Fruit fly (Drosophila melanogaster) whole organism, embryonic: ENCODE data around the gene isoQC.
A peak's percentile ranks its signal among the peaks of the same experiment; 100 is the strongest.

Experiments used
- Asciz ChIP-seq: fragments of 200-800 bp; sonication (Bioruptor generic); optimal IDR thresholded peaks from 2 replicates; lab custom pipeline; 2017; ENCODE audit warnings: missing biosample characterization, mild to moderate bottlenecking, missing genetic modification characterization, missing genetic modification reagents
- CG11398 ChIP-seq: fragments of 200-800 bp; sonication (Bioruptor generic); optimal IDR thresholded peaks from 2 replicates; lab custom pipeline; 2016; ENCODE audit warnings: missing biosample characterization, missing genetic modification characterization
- CG11696 ChIP-seq: fragments of 200-800 bp; sonication (Bioruptor generic); IDR thresholded peaks from 2 replicates; pipeline ENCODE4 v1.3.6; 2022; ENCODE audit warnings: missing biosample characterization, missing genetic modification characterization
- CG12219 ChIP-seq: fragments of 200-800 bp; sonication (Bioruptor generic); optimal IDR thresholded peaks from 3 replicates; lab custom pipeline; 2018; ENCODE audit warnings: missing biosample characterization, mild to moderate bottlenecking, missing genetic modification characterization
- CG15011 ChIP-seq: fragments of 200-800 bp; sonication (Bioruptor generic); optimal IDR thresholded peaks from 3 replicates; lab custom pipeline; 2018; ENCODE audit warnings: missing biosample characterization, mild to moderate bottlenecking, missing genetic modification characterization
- CG15269 ChIP-seq: fragments of 200-800 bp; sonication (Bioruptor generic); optimal IDR thresholded peaks from 2 replicates; lab custom pipeline; 2018; ENCODE audit warnings: missing biosample characterization, mild to moderate bottlenecking, missing genetic modification characterization, moderate library complexity
- CG15601 ChIP-seq: fragments of 200-800 bp; sonication (Bioruptor generic); optimal IDR thresholded peaks from 3 replicates; lab custom pipeline; 2019; ENCODE audit warnings: missing biosample characterization, mild to moderate bottlenecking, missing genetic modification characterization, moderate library complexity
- CG15696 ChIP-seq: fragments of 200-800 bp; sonication (Bioruptor generic); optimal IDR thresholded peaks from 2 replicates; lab custom pipeline; 2019; ENCODE audit warnings: missing biosample characterization, mild to moderate bottlenecking, missing genetic modification characterization, moderate library complexity
- CG1603 ChIP-seq: fragments of 200-800 bp; sonication (Bioruptor generic); optimal IDR thresholded peaks from 2 replicates; lab custom pipeline; 2019; ENCODE audit warnings: missing biosample characterization, mild to moderate bottlenecking, missing genetic modification characterization, moderate library complexity
- CG17359 ChIP-seq: fragments of 200-800 bp; sonication (Bioruptor generic); optimal IDR thresholded peaks from 3 replicates; lab custom pipeline; 2018; ENCODE audit warnings: missing biosample characterization, mild to moderate bottlenecking, missing genetic modification characterization, moderate library complexity
- CG17568 ChIP-seq: fragments of 200-800 bp; sonication (Bioruptor generic); optimal IDR thresholded peaks from 2 replicates; lab custom pipeline; 2018; ENCODE audit warnings: missing biosample characterization, mild to moderate bottlenecking, missing genetic modification characterization, moderate library complexity
- CG18619 ChIP-seq: fragments of 200-800 bp; sonication (Bioruptor generic); optimal IDR thresholded peaks from 3 replicates; lab custom pipeline; 2017; ENCODE audit warnings: missing biosample characterization, mild to moderate bottlenecking, missing genetic modification characterization
- CG30431 ChIP-seq: fragments of 200-800 bp; sonication (Bioruptor generic); optimal IDR thresholded peaks from 2 replicates; lab custom pipeline; 2017; ENCODE audit warnings: missing biosample characterization, missing genetic modification characterization
- CG3163 ChIP-seq: fragments of 200-800 bp; sonication (Bioruptor generic); optimal IDR thresholded peaks from 3 replicates; lab custom pipeline; 2016; ENCODE audit warnings: missing biosample characterization, missing genetic modification characterization
- CG32772 ChIP-seq: fragments of 200-800 bp; sonication (Bioruptor generic); IDR thresholded peaks from 2 replicates; pipeline ENCODE4 v1.3.6; 2022; ENCODE audit warnings: missing biosample characterization, missing genetic modification characterization
- CG3281 ChIP-seq: fragments of 200-800 bp; sonication (Bioruptor generic); optimal IDR thresholded peaks from 3 replicates; lab custom pipeline; 2017; ENCODE audit warnings: missing biosample characterization, mild to moderate bottlenecking, missing genetic modification characterization
- CG3407 ChIP-seq: fragments of 200-800 bp; sonication (Bioruptor generic); optimal IDR thresholded peaks from 2 replicates; lab custom pipeline; 2018; ENCODE audit warnings: missing biosample characterization, mild to moderate bottlenecking, missing genetic modification characterization
- CG4854 ChIP-seq: fragments of 200-800 bp; sonication (Bioruptor generic); optimal IDR thresholded peaks from 2 replicates; lab custom pipeline; 2016; ENCODE audit warnings: missing biosample characterization, missing genetic modification characterization, inconsistent platforms
- CG6683 ChIP-seq: fragments of 200-800 bp; sonication (Bioruptor generic); optimal IDR thresholded peaks from 2 replicates; lab custom pipeline; 2017; ENCODE audit warnings: missing biosample characterization, mild to moderate bottlenecking, missing genetic modification characterization, missing genetic modification reagents
- CG8089 ChIP-seq: fragments of 200-800 bp; sonication (Bioruptor generic); optimal IDR thresholded peaks from 3 replicates; lab custom pipeline; 2016; ENCODE audit warnings: missing biosample characterization, missing genetic modification characterization
- CG8924 ChIP-seq: fragments of 200-800 bp; optimal IDR thresholded peaks from 3 replicates; lab custom pipeline; 2019; ENCODE audit warnings: missing biosample characterization, mild to moderate bottlenecking, missing genetic modification characterization, moderate library complexity
- CoRest ChIP-seq: fragments of 200-800 bp; sonication (Bioruptor generic); optimal IDR thresholded peaks from 3 replicates; lab custom pipeline; 2018; ENCODE audit warnings: missing biosample characterization, mild to moderate bottlenecking, missing genetic modification characterization, moderate library complexity
- CrebB ChIP-seq: fragments of 200-800 bp; sonication (Bioruptor generic); optimal IDR thresholded peaks from 3 replicates; lab custom pipeline; 2018; ENCODE audit warnings: missing biosample characterization, mild to moderate bottlenecking, missing genetic modification characterization
- D19B ChIP-seq: fragments of 200-800 bp; sonication (Bioruptor generic); optimal IDR thresholded peaks from 2 replicates; lab custom pipeline; 2017; ENCODE audit warnings: missing biosample characterization, mild to moderate bottlenecking, missing genetic modification characterization
- Eip74EF ChIP-seq, 2 experiments: fragments of 200-800 bp in 1 of 2; fragments of >200 bp in 1 of 2; sonication (Bioruptor generic) in 1 of 2; optimal IDR thresholded peaks; 2 replicates each; lab custom pipeline; 2017 to 2019; ENCODE audit warnings: missing biosample characterization in 2 of 2, missing genetic modification characterization in 2 of 2, mild to moderate bottlenecking in 1 of 2, moderate library complexity in 1 of 2
- Fer1 ChIP-seq: fragments of 200-800 bp; sonication (Bioruptor generic); optimal IDR thresholded peaks from 2 replicates; lab custom pipeline; 2017; ENCODE audit warnings: missing biosample characterization, mild to moderate bottlenecking, missing genetic modification characterization
- Hey ChIP-seq: fragments of 200-800 bp; sonication (Bioruptor generic); optimal IDR thresholded peaks from 3 replicates; lab custom pipeline; 2018; ENCODE audit warnings: missing biosample characterization, mild to moderate bottlenecking, missing genetic modification characterization
- Hr51 ChIP-seq, 2 experiments: fragments of 200-800 bp; sonication (Bioruptor generic); optimal IDR thresholded peaks; 2 replicates in 1 of 2; 3 replicates in 1 of 2; lab custom pipeline; 2016 to 2018; ENCODE audit warnings: missing biosample characterization in 2 of 2, missing genetic modification characterization in 2 of 2, mild to moderate bottlenecking in 1 of 2, moderate library complexity in 1 of 2
- Kr ChIP-seq: fragments of 200-800 bp; sonication (Bioruptor generic); optimal IDR thresholded peaks from 2 replicates; lab custom pipeline; 2017; ENCODE audit warnings: missing biosample characterization, mild to moderate bottlenecking, missing genetic modification characterization
- Oli ChIP-seq: fragments of 200-800 bp; sonication (Bioruptor generic); optimal IDR thresholded peaks from 2 replicates; lab custom pipeline; 2018; ENCODE audit warnings: missing biosample characterization, mild to moderate bottlenecking, missing genetic modification characterization, moderate library complexity
- Rfx ChIP-seq: fragments of 200-800 bp; sonication (Bioruptor generic); IDR thresholded peaks from 2 replicates; pipeline ENCODE4 v1.3.6; 2022; ENCODE audit warnings: missing biosample characterization, missing genetic modification characterization
- Sox100B ChIP-seq: fragments of 200-800 bp; sonication (Bioruptor generic); optimal IDR thresholded peaks from 3 replicates; lab custom pipeline; 2018; ENCODE audit warnings: missing biosample characterization, mild to moderate bottlenecking, missing genetic modification characterization
- Sry-β ChIP-seq: fragments of 200-800 bp; sonication (Bioruptor generic); optimal IDR thresholded peaks from 2 replicates; lab custom pipeline; 2018; ENCODE audit warnings: missing biosample characterization, mild to moderate bottlenecking, missing genetic modification characterization, moderate library complexity
- Xrp1 ChIP-seq: fragments of 200-800 bp; sonication (Bioruptor generic); IDR thresholded peaks from 2 replicates; pipeline ENCODE4 v1.3.6; 2022; ENCODE audit warnings: missing biosample characterization, missing genetic modification characterization
- ap ChIP-seq: fragments of 200-800 bp; sonication (Bioruptor generic); IDR thresholded peaks from 2 replicates; pipeline ENCODE4 v1.3.6; 2022; ENCODE audit warnings: missing biosample characterization, missing genetic modification characterization
- bowl ChIP-seq: fragments of 200-800 bp; sonication (Bioruptor generic); IDR thresholded peaks from 2 replicates; pipeline ENCODE4 v1.3.6; 2022; ENCODE audit warnings: missing biosample characterization, missing genetic modification characterization
- eyg ChIP-seq: fragments of 200-800 bp; sonication (Bioruptor generic); optimal IDR thresholded peaks from 3 replicates; lab custom pipeline; 2016; ENCODE audit warnings: missing biosample characterization, missing genetic modification characterization
- gcm ChIP-seq: fragments of 200-800 bp; sonication (Bioruptor generic); optimal IDR thresholded peaks from 2 replicates; lab custom pipeline; 2019; ENCODE audit warnings: missing biosample characterization, mild to moderate bottlenecking, missing genetic modification characterization, moderate library complexity
- gfzf ChIP-seq: fragments of 200-800 bp; sonication (Bioruptor generic); optimal IDR thresholded peaks from 2 replicates; lab custom pipeline; 2016; ENCODE audit warnings: missing biosample characterization, mild to moderate bottlenecking, missing genetic modification characterization, moderate library complexity
- lbe ChIP-seq: fragments of 200-800 bp; sonication (Bioruptor generic); optimal IDR thresholded peaks from 2 replicates; lab custom pipeline; 2016; ENCODE audit warnings: missing biosample characterization, mild to moderate bottlenecking, missing genetic modification characterization
- otp ChIP-seq: fragments of 200-800 bp; sonication (Bioruptor generic); IDR thresholded peaks from 3 replicates; pipeline ENCODE4, ENCODE4 v1.3.6; 2022; ENCODE audit warnings: missing biosample characterization, missing genetic modification characterization
- pb ChIP-seq: fragments of 200-800 bp; sonication (Bioruptor generic); optimal IDR thresholded peaks from 3 replicates; lab custom pipeline; 2016; ENCODE audit warnings: missing biosample characterization, missing genetic modification characterization
- psq ChIP-seq: fragments of 200-800 bp; sonication (Bioruptor generic); optimal IDR thresholded peaks from 2 replicates; lab custom pipeline; 2017; ENCODE audit warnings: missing biosample characterization, missing genetic modification characterization
- ranshi ChIP-seq: fragments of 200-800 bp; sonication (Bioruptor generic); IDR thresholded peaks from 2 replicates; pipeline ENCODE4 v1.3.6; 2022; ENCODE audit warnings: missing biosample characterization, missing genetic modification characterization
- salm ChIP-seq: fragments of 200-800 bp; sonication (Bioruptor generic); optimal IDR thresholded peaks from 2 replicates; lab custom pipeline; 2018; ENCODE audit warnings: missing biosample characterization, mild to moderate bottlenecking, missing genetic modification characterization
- sd ChIP-seq: fragments of 200-800 bp; sonication (Bioruptor generic); optimal IDR thresholded peaks from 3 replicates; lab custom pipeline; 2018; ENCODE audit warnings: missing biosample characterization, mild to moderate bottlenecking, missing genetic modification characterization, moderate library complexity
- seq ChIP-seq: fragments of 200-800 bp; sonication (Bioruptor generic); IDR thresholded peaks from 2 replicates; pipeline ENCODE4 v1.3.6; 2022; ENCODE audit warnings: missing biosample characterization, missing genetic modification characterization
- sob ChIP-seq: fragments of 200-800 bp; sonication (Bioruptor generic); IDR thresholded peaks from 2 replicates; pipeline ENCODE4 v1.3.6; 2022; ENCODE audit warnings: missing biosample characterization, missing genetic modification characterization
- tap ChIP-seq: fragments of 200-800 bp; optimal IDR thresholded peaks from 3 replicates; lab custom pipeline; 2019; ENCODE audit warnings: missing biosample characterization, mild to moderate bottlenecking, missing genetic modification characterization, moderate library complexity

isoQC gene

DNA sequence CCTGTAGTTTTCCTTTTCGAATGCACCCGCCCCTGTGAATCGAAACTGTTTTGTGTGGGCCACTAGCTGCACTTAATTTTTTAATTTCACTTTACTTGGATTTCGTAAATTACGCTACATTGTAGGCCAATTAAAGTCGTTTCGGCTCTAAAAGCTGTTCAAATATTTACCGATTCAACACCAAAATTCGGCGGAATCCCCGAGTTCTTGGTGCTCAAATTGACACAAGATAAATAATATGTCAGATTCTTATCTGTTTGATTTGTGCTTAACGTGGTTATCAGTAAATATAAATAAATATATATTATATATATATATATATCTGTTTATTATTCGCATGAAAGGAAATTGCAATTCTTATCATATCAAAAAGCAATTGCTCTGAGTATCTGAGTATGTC is 26.3 kb upstream of the isoQC start (continued):
- peak; percentile 75 for TF ChIP-seq Fer1 (GFP tag; lab: Kevin White, UChicago)
- peak; percentile 70 for TF ChIP-seq CG15696 (tag; lab: Kevin White, UChicago)
- TF ChIP-seq Xrp1 (GFP tag; lab: Robert Waterston, UW), result peak; percentile 20; the same call in 1 of the 2 replicates
- peak; percentile 24 for TF ChIP-seq CG15269 (tag; lab: Kevin White, UChicago)
- TF ChIP-seq gfzf (GFP tag; lab: Kevin White, UChicago), result no peak
- TF ChIP-seq Sox100B (GFP tag; lab: Kevin White, UChicago), result peak; percentile 54
- TF ChIP-seq Hr51 (GFP tag; optimal IDR thresholded peaks at IDR 0.05; lab: Kevin White, UChicago), result peak in 1 of 2 experiments; percentile 5
- TF ChIP-seq CG11696, result no peak
- no peak for TF ChIP-seq ranshi (GFP tag; lab: Robert Waterston, UW)
- peak; percentile 47 for TF ChIP-seq Asciz (GFP tag; lab: Kevin White, UChicago)
- TF ChIP-seq CG11398 (GFP tag; lab: Kevin White, UChicago), result no peak
- peak; percentile 59 for TF ChIP-seq CrebB
- no peak for TF ChIP-seq CG3163
- TF ChIP-seq CG8924, result peak; percentile 26
- TF ChIP-seq CG4854 (GFP tag; lab: Kevin White, UChicago), result no peak
- TF ChIP-seq CG15011, result no peak
- TF ChIP-seq pb (GFP tag; lab: Kevin White, UChicago), result no peak
- no peak for TF ChIP-seq sob (GFP tag; lab: Robert Waterston, UW)
- peak; percentile 9 for TF ChIP-seq D19B (GFP tag; lab: Kevin White, UChicago)
- TF ChIP-seq CG17568 (GFP tag; lab: Kevin White, UChicago), result peak; percentile 68
- peak; percentile 15 for TF ChIP-seq Sry-β (GFP tag; lab: Kevin White, UChicago)
- peak; percentile 20 for TF ChIP-seq CoRest
- TF ChIP-seq gcm (GFP tag; lab: Kevin White, UChicago), result peak; percentile 55
- no peak for TF ChIP-seq Eip74EF (GFP tag; optimal IDR thresholded peaks at IDR 0.05; lab: Kevin White, UChicago)
- TF ChIP-seq CG32772 (GFP tag; lab: Robert Waterston, UW), result no peak
- TF ChIP-seq psq (GFP tag; lab: Kevin White, UChicago), result no peak
- peak; percentile 32 for TF ChIP-seq Kr (GFP tag; lab: Kevin White, UChicago)
- peak; percentile 19 for TF ChIP-seq CG18619 (GFP tag; lab: Kevin White, UChicago)
- TF ChIP-seq salm (tag; lab: Kevin White, UChicago), result peak; percentile 31
- TF ChIP-seq ap (GFP tag; lab: Robert Waterston, UW), result no peak
- no peak for TF ChIP-seq bowl
- TF ChIP-seq seq (GFP tag; lab: Robert Waterston, UW), result 0 out of 2 replicates have a peak, but pooled peaks have one; percentile 23
- TF ChIP-seq CG8089, result no peak
- no peak for TF ChIP-seq Oli (tag; lab: Kevin White, UChicago)
- no peak for TF ChIP-seq eyg (GFP tag; lab: Kevin White, UChicago)
- peak; percentile 29 for TF ChIP-seq CG12219 (GFP tag; lab: Kevin White, UChicago)
- TF ChIP-seq CG1603 (tag; lab: Kevin White, UChicago), result peak; percentile 2
- peak; percentile 61 for TF ChIP-seq lbe (GFP tag; lab: Kevin White, UChicago)
- no peak for TF ChIP-seq CG3407 (GFP tag; lab: Kevin White, UChicago)
- TF ChIP-seq CG15601 (tag; lab: Kevin White, UChicago), result peak; percentile 37
- peak; percentile 80 for TF ChIP-seq CG3281 (GFP tag; lab: Kevin White, UChicago)
- no peak for TF ChIP-seq sd (tag; lab: Kevin White, UChicago)
- no peak for TF ChIP-seq CG30431 (GFP tag; lab: Kevin White, UChicago)
- no peak for TF ChIP-seq Hey (tag; lab: Kevin White, UChicago)
- peak; percentile 16 for TF ChIP-seq CG17359 (tag; lab: Kevin White, UChicago)
- TF ChIP-seq tap (tag; lab: Kevin White, UChicago), result peak; percentile 42
- peak; percentile 20 for TF ChIP-seq CG6683 (GFP tag; lab: Kevin White, UChicago)
- TF ChIP-seq Rfx (GFP tag; lab: Robert Waterston, UW), result peak; percentile 25; the same call in 1 of the 2 replicates
- 0 out of 3 replicates have a peak, but pooled peaks have one; percentile 8 for TF ChIP-seq otp (GFP tag; lab: Robert Waterston, UW)
